Fruit fly (Drosophila melanogaster): ENCODE data around the gene Dpm3.

dm6 chr3R:13446489-13446888, 43.6 kb upstream of the Dpm3 start:
- TF ChIP-seq tj (GFP tag; optimal IDR thresholded peaks at IDR 0.05) (no peak), cnc (optimal IDR thresholded peaks at IDR 0.05) (no peak)

Measured in whole organism, adult.